Worm (Caenorhabditis elegans) whole organism, L4 larva: ENCODE measurements around the gene gtap-2.

Experiments used
- F44E2.7 ChIP-seq: fragments of 200-800 bp; sonication (Bioruptor generic); IDR thresholded peaks from 2 replicates; pipeline ENCODE4 v2.1.2; 2022; ENCODE audit warnings: missing genetic modification characterization, missing compliant biosample characterization
- T20F7.1 ChIP-seq: fragments of 200-800 bp; sonication (Bioruptor generic); optimal IDR thresholded peaks from 2 replicates; lab custom pipeline; 2018; ENCODE audit warnings: mild to moderate bottlenecking, missing genetic modification characterization, missing compliant biosample characterization
- Y48G9A.11 ChIP-seq: fragments of 200-800 bp; sonication (Bioruptor generic); IDR thresholded peaks from 2 replicates; pipeline ENCODE4 v1.3.6; 2022; ENCODE audit warnings: missing genetic modification reagents, missing genetic modification characterization, missing compliant biosample characterization
- ceh-44 ChIP-seq: fragments of 200-800 bp; sonication (Bioruptor generic); IDR thresholded peaks from 2 replicates; pipeline ENCODE4 v1.3.6; 2022; ENCODE audit warnings: missing genetic modification reagents, missing genetic modification characterization, missing compliant biosample characterization
- cey-2 ChIP-seq: sonication (generic microtip); optimal IDR thresholded peaks from 3 replicates; lab custom pipeline; 2017; ENCODE audit warnings: missing genetic modification characterization, mild to moderate bottlenecking, missing compliant biosample characterization, antibody characterized with exemption, borderline replicate concordance; ENCODE audit not compliant: insufficient read depth
- daf-12 ChIP-seq: fragments of 150-350 bp; optimal IDR thresholded peaks from 2 replicates; lab custom pipeline; 2014; ENCODE audit warnings: missing biosample characterization, missing genetic modification reagents, missing genetic modification characterization
- daf-16 ChIP-seq, 3 experiments: sonication (generic microtip); optimal IDR thresholded peaks; 2 replicates each; lab custom pipeline; 2016 to 2017; ENCODE audit warnings: missing genetic modification characterization in 3 of 3, missing genetic modification reagents in 3 of 3, mild to moderate bottlenecking in 2 of 3, missing compliant biosample characterization in 2 of 3, missing biosample characterization in 1 of 3, moderate library complexity in 1 of 3
- daf-19 ChIP-seq: fragments of 200-800 bp; sonication (Bioruptor generic); conservative IDR thresholded peaks from 2 replicates; pipeline ENCODE4 v1.3.6; 2022; ENCODE audit warnings: missing genetic modification characterization, missing compliant biosample characterization
- duxl-1 ChIP-seq: sonication (generic microtip); optimal IDR thresholded peaks from 2 replicates; lab custom pipeline; 2016; ENCODE audit warnings: mild to moderate bottlenecking, missing genetic modification characterization, moderate library complexity, missing compliant biosample characterization; ENCODE audit not compliant: poor library complexity
- dve-1 ChIP-seq: sonication (generic microtip); optimal IDR thresholded peaks from 2 replicates; lab custom pipeline; 2017; ENCODE audit warnings: antibody characterized with exemption, mild to moderate bottlenecking, missing genetic modification characterization, missing compliant biosample characterization; ENCODE audit not compliant: insufficient read depth
- egl-27 ChIP-seq: sonication (generic microtip); optimal IDR thresholded peaks from 3 replicates; lab custom pipeline; 2017; ENCODE audit warnings: missing biosample characterization, missing genetic modification reagents, missing genetic modification characterization
- egl-43 ChIP-seq: fragments of 200-800 bp; sonication (Bioruptor generic); IDR thresholded peaks from 2 replicates; pipeline ENCODE4 v1.3.6; 2022; ENCODE audit warnings: missing genetic modification reagents, missing genetic modification characterization, missing compliant biosample characterization
- gei-8 ChIP-seq: fragments of 200-800 bp; sonication (Bioruptor generic); optimal IDR thresholded peaks from 2 replicates; lab custom pipeline; 2018; ENCODE audit warnings: mild to moderate bottlenecking, missing genetic modification characterization, missing compliant biosample characterization
- hlh-30 ChIP-seq: sonication (generic microtip); optimal IDR thresholded peaks from 2 replicates; lab custom pipeline; 2017; ENCODE audit warnings: antibody characterized with exemption, mild to moderate bottlenecking, missing genetic modification characterization, missing compliant biosample characterization; ENCODE audit not compliant: insufficient read depth
- hmg-1.1 ChIP-seq: fragments of 200-800 bp; sonication (Bioruptor generic); IDR thresholded peaks from 2 replicates; pipeline ENCODE4 v1.3.6; 2022; ENCODE audit warnings: missing genetic modification reagents, missing genetic modification characterization, missing compliant biosample characterization
- lin-13 ChIP-seq: fragments of 150-350 bp; optimal IDR thresholded peaks from 2 replicates; lab custom pipeline; 2014; ENCODE audit warnings: missing biosample characterization, missing genetic modification reagents, missing genetic modification characterization
- lin-15B ChIP-seq: fragments of 150-350 bp; sonication (generic microtip); optimal IDR thresholded peaks from 3 replicates; lab custom pipeline; 2014; ENCODE audit warnings: missing biosample characterization, missing genetic modification characterization
- lsy-2 ChIP-seq, 2 experiments: fragments of 150-350 bp in 1 of 2; sonication (generic microtip) in 1 of 2; optimal IDR thresholded peaks; 2 replicates each; lab custom pipeline; 2014 to 2017; ENCODE audit warnings: missing biosample characterization in 2 of 2, missing genetic modification characterization in 2 of 2
- mdl-1 ChIP-seq, 2 experiments: fragments of 150-350 bp in 1 of 2; sonication (generic microtip) in 1 of 2; optimal IDR thresholded peaks; 2 replicates each; lab custom pipeline; 2014 to 2017; ENCODE audit warnings: missing biosample characterization in 2 of 2, missing genetic modification characterization in 2 of 2
- mdt-29 ChIP-seq: fragments of 200-800 bp; sonication (Bioruptor generic); IDR thresholded peaks from 2 replicates; pipeline ENCODE4 v1.3.6; 2022; ENCODE audit warnings: missing genetic modification reagents, missing genetic modification characterization, missing compliant biosample characterization
- mep-1 ChIP-seq: fragments of 150-350 bp; sonication (generic microtip); optimal IDR thresholded peaks from 3 replicates; lab custom pipeline; 2014; ENCODE audit warnings: missing biosample characterization, missing genetic modification characterization
- mes-2 ChIP-seq: sonication (generic microtip); optimal IDR thresholded peaks from 2 replicates; lab custom pipeline; 2016; ENCODE audit warnings: missing genotype, mild to moderate bottlenecking, missing genetic modification characterization, missing compliant biosample characterization; ENCODE audit not compliant: poor library complexity, severe bottlenecking
- mxl-2 ChIP-seq: fragments of 200-800 bp; sonication (Bioruptor generic); conservative IDR thresholded peaks from 2 replicates; pipeline ENCODE4 v1.3.6; 2022; ENCODE audit warnings: missing genetic modification reagents, missing genetic modification characterization, missing compliant biosample characterization
- mxl-3 ChIP-seq: fragments of 200-800 bp; sonication (Bioruptor generic); optimal IDR thresholded peaks from 2 replicates; lab custom pipeline; 2018; ENCODE audit warnings: mild to moderate bottlenecking, missing genetic modification characterization, missing compliant biosample characterization
- nhr-102 ChIP-seq: sonication (generic microtip); optimal IDR thresholded peaks from 2 replicates; lab custom pipeline; 2016; ENCODE audit warnings: mild to moderate bottlenecking, missing genetic modification characterization, moderate library complexity, missing compliant biosample characterization
- nhr-28 ChIP-seq: fragments of 150-350 bp; optimal IDR thresholded peaks from 2 replicates; lab custom pipeline; 2014; ENCODE audit warnings: missing biosample characterization, missing genetic modification characterization
- nhr-48 ChIP-seq: sonication (generic microtip); optimal IDR thresholded peaks from 2 replicates; lab custom pipeline; 2016; ENCODE audit warnings: mild to moderate bottlenecking, missing genetic modification characterization, missing compliant biosample characterization
- nhr-77 ChIP-seq: fragments of 150-350 bp; optimal IDR thresholded peaks from 2 replicates; lab custom pipeline; 2014; ENCODE audit warnings: missing biosample characterization, missing genetic modification characterization
- pha-4 ChIP-seq, 2 experiments: fragments of 150-350 bp in 1 of 2; fragments of 200-800 bp in 1 of 2; sonication (Bioruptor generic) in 1 of 2; IDR thresholded peaks in 1 of 2; optimal IDR thresholded peaks in 1 of 2; 2 replicates each; pipeline versions ENCODE4 v1.3.6 to Lab custom; 2014 to 2022; ENCODE audit warnings: missing genetic modification characterization in 2 of 2, missing genetic modification reagents in 2 of 2, missing biosample characterization in 1 of 2, missing compliant biosample characterization in 1 of 2
- rbr-2 ChIP-seq: sonication (generic microtip); optimal IDR thresholded peaks from 2 replicates; lab custom pipeline; 2016; ENCODE audit warnings: missing genotype, missing genetic modification characterization, missing compliant biosample characterization
- sdz-12 ChIP-seq: fragments of 200-800 bp; sonication (Bioruptor generic); optimal IDR thresholded peaks from 2 replicates; lab custom pipeline; 2018; ENCODE audit warnings: mild to moderate bottlenecking, missing genetic modification characterization, missing compliant biosample characterization
- set-16 ChIP-seq: fragments of 200-800 bp; sonication (Bioruptor generic); IDR thresholded peaks from 2 replicates; pipeline ENCODE4 v1.3.6; 2022; ENCODE audit warnings: missing genetic modification reagents, missing genetic modification characterization, missing compliant biosample characterization
- spr-3 ChIP-seq: fragments of 200-800 bp; sonication (Bioruptor generic); optimal IDR thresholded peaks from 2 replicates; lab custom pipeline; 2018; ENCODE audit warnings: mild to moderate bottlenecking, missing genetic modification characterization, missing compliant biosample characterization
- tag-97 ChIP-seq: fragments of 200-800 bp; sonication (Bioruptor generic); IDR thresholded peaks from 2 replicates; pipeline ENCODE4 v1.3.6; 2022; ENCODE audit warnings: missing genetic modification characterization, missing compliant biosample characterization
- unc-130 ChIP-seq: sonication (generic microtip); optimal IDR thresholded peaks from 2 replicates; lab custom pipeline; 2016; ENCODE audit warnings: missing genetic modification reagents, missing genetic modification characterization, missing compliant biosample characterization
- unc-39 ChIP-seq: sonication (generic microtip); optimal IDR thresholded peaks from 2 replicates; lab custom pipeline; 2017; ENCODE audit warnings: missing biosample characterization, missing genetic modification characterization
- unc-62 ChIP-seq, 3 experiments: fragments of 150-350 bp in 1 of 3; sonication (generic microtip); optimal IDR thresholded peaks in 2 of 3; peaks in 1 of 3; 1 replicate in 1 of 3; 2 replicates in 2 of 3; lab custom pipeline; 2014 to 2017; ENCODE audit warnings: missing biosample characterization in 3 of 3, missing genetic modification characterization in 3 of 3, missing genetic modification reagents in 3 of 3, missing genotype in 1 of 3
- vab-7 ChIP-seq: fragments of 200-800 bp; sonication (Bioruptor generic); IDR thresholded peaks from 2 replicates; pipeline ENCODE4 v1.3.6; 2022; ENCODE audit warnings: missing genetic modification reagents, missing genetic modification characterization, missing compliant biosample characterization
- zfp-3 ChIP-seq: fragments of 200-800 bp; sonication (Bioruptor generic); conservative IDR thresholded peaks from 2 replicates; pipeline ENCODE4 v1.3.6; 2022; ENCODE audit warnings: missing genetic modification reagents, missing genetic modification characterization, missing compliant biosample characterization
- zip-11 ChIP-seq: fragments of 200-800 bp; sonication (Bioruptor generic); IDR thresholded peaks from 2 replicates; pipeline ENCODE4 v1.3.6; 2022; ENCODE audit warnings: missing genetic modification characterization, missing compliant biosample characterization
- zip-2 ChIP-seq: fragments of 150-350 bp; optimal IDR thresholded peaks from 2 replicates; lab custom pipeline; 2014; ENCODE audit warnings: missing biosample characterization, missing genetic modification characterization

The gtap-2 gene

DNA sequence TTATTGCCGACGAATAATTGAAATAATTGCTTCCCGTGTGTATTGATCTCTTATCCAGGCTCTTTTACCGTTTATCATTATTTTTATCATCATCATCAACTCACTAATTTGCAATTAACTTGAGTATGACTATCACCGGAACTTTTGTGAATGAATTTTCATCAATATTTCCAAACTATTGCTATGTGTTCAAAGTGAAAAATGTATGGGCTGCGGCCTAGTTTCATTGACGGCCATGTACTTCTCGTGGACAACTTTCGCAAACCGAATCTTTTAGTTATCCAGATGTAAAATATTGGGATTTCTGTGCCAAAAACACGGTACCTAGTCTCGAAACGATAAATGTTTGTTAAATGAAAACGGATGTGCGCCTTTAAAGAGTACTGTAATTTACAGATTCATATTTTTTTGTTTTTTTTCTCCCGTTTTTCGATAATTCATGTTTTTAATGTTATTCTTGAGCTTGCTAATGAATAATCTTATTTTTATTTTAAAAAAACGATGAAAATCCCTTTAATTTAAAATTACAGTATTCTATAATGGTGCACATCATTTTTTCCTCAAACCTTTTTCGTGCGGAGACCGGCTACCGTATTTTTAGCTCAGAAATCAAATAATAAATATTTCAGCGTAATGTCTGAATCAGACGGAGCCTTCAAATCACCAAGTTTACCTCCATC lies 9.7 kb upstream of the gtap-2 start, which contains the start of gene ZK632.2 (continued):
- TF ChIP-seq daf-12 (tag; lab: Kevin White, UChicago), result no peak
- no peak for TF ChIP-seq F44E2.7 (GFP tag; lab: Robert Waterston, UW)
- TF ChIP-seq zfp-3 (GFP tag; lab: Robert Waterston, UW), result no peak
- TF ChIP-seq nhr-77 (tag; lab: Kevin White, UChicago), result no peak
- no peak for TF ChIP-seq gei-8 (GFP tag; lab: Kevin White, UChicago)
- no peak for TF ChIP-seq hlh-30 (tag; lab: Kevin White, UChicago)
- no peak for TF ChIP-seq pha-4 (GFP tag; IDR thresholded peaks at IDR 0.05; lab: Robert Waterston, UW)
- no peak for TF ChIP-seq pha-4 (tag; optimal IDR thresholded peaks at IDR 0.05; lab: Kevin White, UChicago)
- TF ChIP-seq daf-16 (GFP tag; optimal IDR thresholded peaks at IDR 0.05; lab: Kevin White, UChicago), result no peak
- TF ChIP-seq daf-16 (tag; optimal IDR thresholded peaks at IDR 0.05; lab: Kevin White, UChicago), result peak; percentile 10
- no peak for TF ChIP-seq T20F7.1 (GFP tag; lab: Kevin White, UChicago)
- TF ChIP-seq nhr-48 (tag; lab: Kevin White, UChicago), result no peak
- no peak for TF ChIP-seq unc-130 (GFP tag; lab: Kevin White, UChicago)

DNA sequence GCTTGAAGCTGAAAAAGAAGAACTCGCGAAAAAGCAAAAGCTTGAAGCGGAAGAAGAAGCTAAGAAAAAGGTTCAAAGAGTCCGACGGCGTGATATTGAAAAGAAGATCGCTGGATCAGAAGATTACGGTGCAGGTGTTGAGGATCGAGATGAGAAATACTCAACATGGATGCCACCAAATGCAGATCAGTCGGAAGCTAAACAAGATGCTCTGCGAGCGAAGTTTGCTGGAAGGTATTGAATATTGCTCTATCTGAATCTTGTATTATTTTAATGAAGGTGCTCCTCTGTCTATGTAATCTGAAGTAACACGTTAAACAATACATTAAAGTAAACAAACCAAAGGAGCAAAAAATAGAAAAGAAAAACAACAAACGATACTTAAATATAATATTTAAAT lies 6.3 kb upstream of the gtap-2 start:
- no peak for TF ChIP-seq lin-13 (GFP tag; lab: Kevin White, UChicago)
- TF ChIP-seq tag-97 (GFP tag; lab: Robert Waterston, UW), result no peak
- TF ChIP-seq duxl-1 (tag; lab: Kevin White, UChicago), result no peak
- TF ChIP-seq F44E2.7 (GFP tag; lab: Robert Waterston, UW), result no peak
- TF ChIP-seq mxl-2, result no peak
- no peak for TF ChIP-seq daf-19 (GFP tag; lab: Robert Waterston, UW)
- TF ChIP-seq daf-16 (GFP tag; optimal IDR thresholded peaks at IDR 0.05; lab: Kevin White, UChicago), result no peak
- TF ChIP-seq daf-16 (tag; optimal IDR thresholded peaks at IDR 0.05; lab: Kevin White, UChicago), result no peak
- no peak for TF ChIP-seq spr-3 (GFP tag; lab: Kevin White, UChicago)
- TF ChIP-seq set-16 (GFP tag; lab: Robert Waterston, UW), result no peak
- no peak for TF ChIP-seq cey-2
- TF ChIP-seq mxl-3, result no peak
- TF ChIP-seq egl-27 (tag; lab: Kevin White, UChicago), result no peak
- no peak for TF ChIP-seq unc-62 (GFP tag; optimal IDR thresholded peaks at IDR 0.05 in 1 of 2; lab: Kevin White, UChicago)
- TF ChIP-seq unc-62 (tag; optimal IDR thresholded peaks at IDR 0.05; lab: Kevin White, UChicago), result no peak
- no peak for TF ChIP-seq lin-15B (tag; lab: Kevin White, UChicago)
- no peak for TF ChIP-seq ceh-44 (GFP tag; lab: Robert Waterston, UW)
- TF ChIP-seq zip-11 (GFP tag; lab: Robert Waterston, UW), result no peak
- TF ChIP-seq mes-2 (tag; lab: Kevin White, UChicago), result no peak
- no peak for TF ChIP-seq rbr-2

ce11 chrIII:9804997-9805610 lies 3.2 kb upstream of the gtap-2 start, which contains the start of gene riok-3:
Gene riok-3 (minus strand): TSS chrIII:9805011.
- TF ChIP-seq zfp-3 (GFP tag; lab: Robert Waterston, UW) (peak; percentile 77), mdl-1 (tag; optimal IDR thresholded peaks at IDR 0.05; lab: Kevin White, UChicago) (no peak), mep-1 (tag; lab: Kevin White, UChicago) (peak; percentile 33), nhr-77 (tag; lab: Kevin White, UChicago) (peak; percentile 39), mdt-29 (0 out of 2 replicates have a peak, but pooled peaks have one; percentile 8), cey-2 (no peak), mes-2 (tag; lab: Kevin White, UChicago) (peak; percentile 47), lsy-2 (tag; optimal IDR thresholded peaks at IDR 0.05; lab: Kevin White, UChicago) (peak in 1 of 2 experiments; percentile 51), zip-2 (peak; percentile 87), sdz-12 (GFP tag; lab: Kevin White, UChicago) (no peak), gei-8 (GFP tag; lab: Kevin White, UChicago) (peak; percentile 18), T20F7.1 (GFP tag; lab: Kevin White, UChicago) (peak; percentile 40), mxl-2 (no peak), nhr-28 (tag; lab: Kevin White, UChicago) (peak; percentile 12), dve-1 (tag; lab: Kevin White, UChicago) (peak; percentile 1), Y48G9A.11 (GFP tag; lab: Robert Waterston, UW) (no peak), vab-7 (no peak), hmg-1.1 (no peak), egl-43 (GFP tag; lab: Robert Waterston, UW) (no peak), unc-62 (GFP tag; optimal IDR thresholded peaks at IDR 0.05 in 1 of 2; lab: Kevin White, UChicago) (peak in 1 of 2 experiments; percentile 25), unc-62 (tag; optimal IDR thresholded peaks at IDR 0.05; lab: Kevin White, UChicago) (no peak), unc-39 (tag; lab: Kevin White, UChicago) (no peak), nhr-102 (tag; lab: Kevin White, UChicago) (peak; percentile 35)
